Fruit fly (Drosophila melanogaster): Measurements from ENCODE around the gene csw.

DNA sequence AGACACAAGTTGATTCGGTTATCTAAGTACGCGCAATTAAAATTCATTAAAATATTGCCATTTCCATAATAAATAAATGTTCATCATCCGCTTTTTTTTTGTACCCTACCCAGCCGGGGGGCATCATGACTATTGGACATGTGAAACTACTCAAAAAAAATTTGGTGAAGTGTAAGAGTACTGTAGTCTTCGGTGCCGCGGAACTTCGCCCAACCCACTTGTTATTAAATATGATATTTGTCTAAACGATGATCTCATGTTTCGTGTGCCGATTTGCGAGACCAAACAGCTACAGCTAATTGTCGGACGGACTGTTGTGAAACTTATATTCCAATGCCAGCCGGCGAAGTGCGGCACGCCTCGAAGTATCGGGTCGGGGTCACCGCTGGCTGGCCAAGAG, 5.2 kb upstream of the csw start:
- TF ChIP-seq pan (optimal IDR thresholded peaks at IDR 0.05) (no peak), Dll (optimal IDR thresholded peaks at IDR 0.05) (no peak), CG8478 (optimal IDR thresholded peaks at IDR 0.05) (no peak), psq (optimal IDR thresholded peaks at IDR 0.05) (no peak), usp (GFP tag; optimal IDR thresholded peaks at IDR 0.05) (no peak)

Data from whole organism.